Worm (Caenorhabditis elegans): Measurements from ENCODE around the gene F09C6.3.

The F09C6.3 gene

ce11 chrV:16848498-16848897 is 31.5 kb downstream of the F09C6.3 start, which contains the start of the genes clec-36 and clec-26:
Gene clec-36 (minus strand): TSS chrV:16848598.
Gene clec-26 (plus strand): TSS chrV:16848611.
- TF ChIP-seq nhr-80 (tag; optimal IDR thresholded peaks at IDR 0.05) (peak; percentile 18), Y56A3A.18 (GFP tag; IDR thresholded peaks at IDR 0.05) (no peak), F57A8.1 (GFP tag; optimal IDR thresholded peaks at IDR 0.05) (no peak)

- TF ChIP-seq nhr-27 (tag; optimal IDR thresholded peaks at IDR 0.05) (no peak), egl-44 (GFP tag; IDR thresholded peaks at IDR 0.05) (no peak)
These were observed 37.0 kb downstream of the F09C6.3 start, which contains the start of gene clec-25 for ce11 chrV:16842941-16843340. Gene clec-25 (plus strand): TSS chrV:16843241.

DNA sequence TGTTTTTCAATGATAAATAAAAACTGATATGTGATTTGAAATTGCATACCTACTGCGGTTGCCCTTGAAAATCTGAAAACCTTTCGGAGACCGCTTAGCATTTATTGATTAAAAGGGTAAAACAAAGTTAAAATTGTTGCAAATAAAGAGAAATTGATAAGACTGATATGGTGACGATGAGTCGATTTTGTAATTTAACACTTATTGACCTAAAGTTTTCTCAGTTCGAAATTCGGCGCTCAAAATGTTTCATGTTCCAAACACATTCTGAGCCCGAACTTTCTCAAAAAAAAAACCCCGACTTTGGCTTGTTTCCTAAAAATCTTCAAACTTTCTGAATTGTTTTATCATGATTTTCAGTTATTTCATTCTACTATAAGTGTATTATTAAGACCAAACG is 39.0 kb downstream of the F09C6.3 start, which contains the start of gene clec-40:
Gene clec-40, minus strand, starts transcription at position 101 of the 400 bp plus-strand sequence.
- TF ChIP-seq K12H6.12 (tag; optimal IDR thresholded peaks at IDR 0.05) (no peak), F33H1.4 (GFP tag; IDR thresholded peaks at IDR 0.05) (no peak), die-1 (tag; optimal IDR thresholded peaks at IDR 0.05) (no peak), F55B11.4 (tag; optimal IDR thresholded peaks at IDR 0.05; ENCODE audit: borderline replicate concordance, insufficient read depth) (no peak), bed-1 (GFP tag; IDR thresholded peaks at IDR 0.05) (no peak), fkh-3 (tag; optimal IDR thresholded peaks at IDR 0.05) (no peak), lin-40 (tag; optimal IDR thresholded peaks at IDR 0.05) (no peak)

DNA sequence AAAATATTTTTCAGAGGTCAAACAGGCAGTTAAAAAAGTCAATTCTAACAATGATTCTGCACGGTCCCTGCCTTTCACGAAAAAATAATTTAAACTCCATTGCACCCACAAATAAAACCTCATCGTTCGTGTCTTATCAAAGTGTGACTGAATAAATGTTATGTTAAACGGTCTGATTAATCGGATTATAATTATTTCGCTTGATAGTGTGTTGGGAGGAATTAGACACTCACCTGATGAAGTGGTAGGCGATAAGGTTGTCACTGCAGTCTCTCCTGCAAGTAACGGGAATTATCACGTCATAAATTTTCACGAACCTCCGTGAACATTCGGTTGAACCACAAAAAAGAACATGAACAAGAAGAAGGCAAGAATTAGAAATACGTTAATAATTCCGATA is 39.7 kb downstream of the F09C6.3 start:
- TF ChIP-seq akir-1 (GFP tag; optimal IDR thresholded peaks at IDR 0.05), result no peak
- peak; percentile 72 for TF ChIP-seq nhr-80 (tag; optimal IDR thresholded peaks at IDR 0.05)
- no peak for TF ChIP-seq B0019.2 (GFP tag; conservative IDR thresholded peaks at IDR 0.05)

DNA sequence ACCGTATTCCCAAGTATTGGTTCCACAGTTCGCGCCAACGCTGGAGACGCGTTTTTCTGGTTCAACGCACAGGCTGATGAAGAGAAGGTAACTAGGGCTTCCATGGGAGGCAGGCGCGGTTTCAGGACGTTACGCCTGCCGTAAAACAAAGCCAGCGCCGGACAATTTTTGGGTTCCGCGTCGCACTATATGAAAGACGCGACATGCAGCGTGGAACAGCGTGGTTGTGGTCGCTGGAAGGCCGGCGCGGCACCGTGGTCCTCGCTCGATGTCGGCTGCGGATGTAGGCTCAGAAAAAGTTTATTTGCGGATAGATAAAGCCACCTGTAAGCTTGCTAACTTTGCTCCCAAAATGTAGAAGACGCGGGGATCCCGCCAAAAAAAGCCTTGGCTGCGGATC is 41.5 kb downstream of the F09C6.3 start:
- TF ChIP-seq nfyb-1 (GFP tag; IDR thresholded peaks at IDR 0.05) (0 out of 2 replicates have a peak, but pooled peaks have one; percentile 39), hmg-1.2 (GFP tag; IDR thresholded peaks at IDR 0.05) (no peak), zfh-2 (GFP tag; conservative IDR thresholded peaks at IDR 0.05) (peak; percentile 68), snpc-4 (GFP tag; optimal IDR thresholded peaks at IDR 0.05) (no peak), snpc-4 (tag; optimal IDR thresholded peaks at IDR 0.05) (peak in 2 of 4 experiments; percentile 47 to 75), F49E8.2 (tag; optimal IDR thresholded peaks at IDR 0.05; ENCODE audit: insufficient read depth) (no peak), mel-28 (tag; optimal IDR thresholded peaks at IDR 0.05; ENCODE audit: borderline replicate concordance) (no peak), lsl-1 (GFP tag; optimal IDR thresholded peaks at IDR 0.05) (no peak), rcor-1 (GFP tag; IDR thresholded peaks at IDR 0.05) (no peak), let-607 (tag; optimal IDR thresholded peaks at IDR 0.05) (no peak), ztf-18 (tag; optimal IDR thresholded peaks at IDR 0.05) (no peak), mcd-1 (GFP tag; IDR thresholded peaks at IDR 0.05) (no peak), sdz-38 (tag; optimal IDR thresholded peaks at IDR 0.05) (no peak), ztf-25 (GFP tag; IDR thresholded peaks at IDR 0.05) (no peak), F10E7.11 (tag; optimal IDR thresholded peaks at IDR 0.05) (no peak)

ce11 chrV:16836100-16836499 is 43.9 kb downstream of the F09C6.3 start:
- no peak for TF ChIP-seq ccch-3 (GFP tag; optimal IDR thresholded peaks at IDR 0.05)
- no peak for TF ChIP-seq hrde-1 (tag; optimal IDR thresholded peaks at IDR 0.05; ENCODE audit: borderline replicate concordance)
- TF ChIP-seq F57A8.1 (GFP tag; optimal IDR thresholded peaks at IDR 0.05), result no peak
- TF ChIP-seq ceh-100 (GFP tag; IDR thresholded peaks at IDR 0.05), result no peak
- TF ChIP-seq madf-10 (tag; optimal IDR thresholded peaks at IDR 0.05), result no peak
- no peak for TF ChIP-seq F37B4.10 (GFP tag; IDR thresholded peaks at IDR 0.05)
- no peak for TF ChIP-seq aptf-3 (GFP tag; IDR thresholded peaks at IDR 0.05)
